Worm (Caenorhabditis elegans) whole organism, L4 larva: ENCODE data around the gene F55H2.5.

Source experiments
- D1046.2 ChIP-seq: fragments of 200-800 bp; sonication (Bioruptor generic); IDR thresholded peaks from 2 replicates; pipeline ENCODE4 v1.3.6; 2022; ENCODE audit warnings: missing genetic modification characterization, missing compliant biosample characterization
- F10B5.3 ChIP-seq: sonication (generic microtip); optimal IDR thresholded peaks from 2 replicates; lab custom pipeline; 2016; ENCODE audit warnings: mild to moderate bottlenecking, missing genetic modification characterization, missing compliant biosample characterization
- F37D6.2 ChIP-seq: sonication (generic microtip); optimal IDR thresholded peaks from 2 replicates; lab custom pipeline; 2016; ENCODE audit warnings: mild to moderate bottlenecking, missing genetic modification characterization, missing compliant biosample characterization
- T20F7.1 ChIP-seq: fragments of 200-800 bp; sonication (Bioruptor generic); optimal IDR thresholded peaks from 2 replicates; lab custom pipeline; 2018; ENCODE audit warnings: mild to moderate bottlenecking, missing genetic modification characterization, missing compliant biosample characterization
- Y5F2A.4 ChIP-seq: fragments of 200-800 bp; sonication (Bioruptor generic); optimal IDR thresholded peaks from 2 replicates; lab custom pipeline; 2018; ENCODE audit warnings: mild to moderate bottlenecking, missing genetic modification characterization, missing compliant biosample characterization
- aha-1 ChIP-seq: fragments of 150-350 bp; peaks from one replicate; lab custom pipeline; 2014; ENCODE audit warnings: missing biosample characterization, missing genetic modification characterization
- ama-1 ChIP-seq: fragments of 150-350 bp; optimal IDR thresholded peaks from 2 replicates; lab custom pipeline; 2014; ENCODE audit warnings: inconsistent platforms, mixed read lengths
- arid-1 ChIP-seq: fragments of 200-800 bp; sonication (Bioruptor generic); conservative IDR thresholded peaks from 2 replicates; pipeline ENCODE4 v1.3.6; 2022; ENCODE audit warnings: missing genetic modification reagents, missing genetic modification characterization, missing compliant biosample characterization
- ceh-44 ChIP-seq: fragments of 200-800 bp; sonication (Bioruptor generic); IDR thresholded peaks from 2 replicates; pipeline ENCODE4 v1.3.6; 2022; ENCODE audit warnings: missing genetic modification reagents, missing genetic modification characterization, missing compliant biosample characterization
- ces-1 ChIP-seq: fragments of 150-350 bp; sonication (generic microtip); optimal IDR thresholded peaks from 4 replicates; lab custom pipeline; 2014; ENCODE audit warnings: missing biosample characterization, missing genetic modification reagents, missing genetic modification characterization
- cey-2 ChIP-seq: sonication (generic microtip); optimal IDR thresholded peaks from 3 replicates; lab custom pipeline; 2017; ENCODE audit warnings: missing genetic modification characterization, mild to moderate bottlenecking, missing compliant biosample characterization, antibody characterized with exemption, borderline replicate concordance; ENCODE audit not compliant: insufficient read depth
- ctbp-1 ChIP-seq: fragments of 200-800 bp; sonication (Bioruptor generic); IDR thresholded peaks from 2 replicates; pipeline ENCODE4 v1.3.6; 2022; ENCODE audit warnings: missing genetic modification reagents, missing genetic modification characterization, missing compliant biosample characterization
- daf-19 ChIP-seq: fragments of 200-800 bp; sonication (Bioruptor generic); conservative IDR thresholded peaks from 2 replicates; pipeline ENCODE4 v1.3.6; 2022; ENCODE audit warnings: missing genetic modification characterization, missing compliant biosample characterization
- dmd-9 ChIP-seq: fragments of 200-800 bp; sonication (Bioruptor generic); IDR thresholded peaks from 2 replicates; pipeline ENCODE4 v1.3.6; 2022; ENCODE audit warnings: missing genetic modification reagents, missing genetic modification characterization, missing compliant biosample characterization
- duxl-1 ChIP-seq: sonication (generic microtip); optimal IDR thresholded peaks from 2 replicates; lab custom pipeline; 2016; ENCODE audit warnings: mild to moderate bottlenecking, missing genetic modification characterization, moderate library complexity, missing compliant biosample characterization; ENCODE audit not compliant: poor library complexity
- egl-27 ChIP-seq: sonication (generic microtip); optimal IDR thresholded peaks from 3 replicates; lab custom pipeline; 2017; ENCODE audit warnings: missing biosample characterization, missing genetic modification reagents, missing genetic modification characterization
- hlh-11 ChIP-seq: fragments of 200-800 bp; sonication (Bioruptor generic); optimal IDR thresholded peaks from 2 replicates; lab custom pipeline; 2018; ENCODE audit warnings: mild to moderate bottlenecking, missing genetic modification characterization, missing compliant biosample characterization
- jun-1 ChIP-seq: fragments of 150-350 bp; optimal IDR thresholded peaks from 2 replicates; lab custom pipeline; 2014; ENCODE audit warnings: missing biosample characterization, missing genetic modification reagents, missing genetic modification characterization
- lin-1 ChIP-seq: fragments of 200-800 bp; sonication (Bioruptor generic); IDR thresholded peaks from 2 replicates; pipeline ENCODE4 v1.3.6; 2022; ENCODE audit warnings: missing genetic modification reagents, missing genetic modification characterization, missing compliant biosample characterization
- lin-29 ChIP-seq: fragments of 200-800 bp; sonication (Bioruptor generic); IDR thresholded peaks from 2 replicates; pipeline ENCODE4 v1.3.6; 2022; ENCODE audit warnings: missing genetic modification reagents, missing genetic modification characterization, missing compliant biosample characterization
- lin-38 ChIP-seq: fragments of 200-800 bp; sonication (Bioruptor generic); IDR thresholded peaks from 2 replicates; pipeline ENCODE4 v1.3.6; 2022; ENCODE audit warnings: missing genetic modification reagents, missing genetic modification characterization, missing compliant biosample characterization
- lin-39 ChIP-seq: fragments of 150-350 bp; optimal IDR thresholded peaks from 2 replicates; lab custom pipeline; 2014; ENCODE audit warnings: missing biosample characterization, missing genetic modification reagents, missing genetic modification characterization
- madf-9 ChIP-seq: fragments of 200-800 bp; sonication (Bioruptor generic); conservative IDR thresholded peaks from 2 replicates; pipeline ENCODE4 v1.3.6; 2022; ENCODE audit warnings: missing genetic modification reagents, missing genetic modification characterization, missing compliant biosample characterization
- mdl-1 ChIP-seq, 2 experiments: fragments of 150-350 bp in 1 of 2; sonication (generic microtip) in 1 of 2; optimal IDR thresholded peaks; 2 replicates each; lab custom pipeline; 2014 to 2017; ENCODE audit warnings: missing biosample characterization in 2 of 2, missing genetic modification characterization in 2 of 2
- mdt-29 ChIP-seq: fragments of 200-800 bp; sonication (Bioruptor generic); IDR thresholded peaks from 2 replicates; pipeline ENCODE4 v1.3.6; 2022; ENCODE audit warnings: missing genetic modification reagents, missing genetic modification characterization, missing compliant biosample characterization
- mxl-2 ChIP-seq: fragments of 200-800 bp; sonication (Bioruptor generic); conservative IDR thresholded peaks from 2 replicates; pipeline ENCODE4 v1.3.6; 2022; ENCODE audit warnings: missing genetic modification reagents, missing genetic modification characterization, missing compliant biosample characterization
- nhr-102 ChIP-seq: sonication (generic microtip); optimal IDR thresholded peaks from 2 replicates; lab custom pipeline; 2016; ENCODE audit warnings: mild to moderate bottlenecking, missing genetic modification characterization, moderate library complexity, missing compliant biosample characterization
- nhr-11 ChIP-seq: fragments of 150-350 bp; optimal IDR thresholded peaks from 2 replicates; lab custom pipeline; 2014; ENCODE audit warnings: missing biosample characterization, missing genetic modification characterization
- nhr-237 ChIP-seq: sonication (generic microtip); optimal IDR thresholded peaks from 2 replicates; lab custom pipeline; 2017; ENCODE audit warnings: missing biosample characterization, missing genetic modification characterization
- nhr-76 ChIP-seq: fragments of 150-350 bp; optimal IDR thresholded peaks from 2 replicates; lab custom pipeline; 2014; ENCODE audit warnings: missing biosample characterization, missing genetic modification characterization
- php-3 ChIP-seq: fragments of 200-800 bp; sonication (Bioruptor generic); IDR thresholded peaks from 2 replicates; pipeline ENCODE4 v1.3.6; 2022; ENCODE audit warnings: missing genetic modification reagents, missing genetic modification characterization, missing compliant biosample characterization
- rbr-2 ChIP-seq: sonication (generic microtip); optimal IDR thresholded peaks from 2 replicates; lab custom pipeline; 2016; ENCODE audit warnings: missing genotype, missing genetic modification characterization, missing compliant biosample characterization
- saeg-2 ChIP-seq: fragments of 200-800 bp; sonication (Bioruptor generic); IDR thresholded peaks from 2 replicates; pipeline ENCODE4 v1.3.6; 2022; ENCODE audit warnings: missing genetic modification reagents, missing genetic modification characterization, missing compliant biosample characterization
- set-16 ChIP-seq: fragments of 200-800 bp; sonication (Bioruptor generic); IDR thresholded peaks from 2 replicates; pipeline ENCODE4 v1.3.6; 2022; ENCODE audit warnings: missing genetic modification reagents, missing genetic modification characterization, missing compliant biosample characterization
- spr-3 ChIP-seq: fragments of 200-800 bp; sonication (Bioruptor generic); optimal IDR thresholded peaks from 2 replicates; lab custom pipeline; 2018; ENCODE audit warnings: mild to moderate bottlenecking, missing genetic modification characterization, missing compliant biosample characterization
- tag-97 ChIP-seq: fragments of 200-800 bp; sonication (Bioruptor generic); IDR thresholded peaks from 2 replicates; pipeline ENCODE4 v1.3.6; 2022; ENCODE audit warnings: missing genetic modification characterization, missing compliant biosample characterization
- tra-1 ChIP-seq: fragments of 200-800 bp; sonication (Bioruptor generic); IDR thresholded peaks from 2 replicates; pipeline ENCODE4 v1.3.6; 2022; ENCODE audit warnings: missing genetic modification reagents, missing genetic modification characterization, missing compliant biosample characterization
- unc-130 ChIP-seq: sonication (generic microtip); optimal IDR thresholded peaks from 2 replicates; lab custom pipeline; 2016; ENCODE audit warnings: missing genetic modification reagents, missing genetic modification characterization, missing compliant biosample characterization
- unc-39 ChIP-seq: sonication (generic microtip); optimal IDR thresholded peaks from 2 replicates; lab custom pipeline; 2017; ENCODE audit warnings: missing biosample characterization, missing genetic modification characterization
- unc-62 ChIP-seq, 3 experiments: fragments of 150-350 bp in 1 of 3; sonication (generic microtip); optimal IDR thresholded peaks in 2 of 3; peaks in 1 of 3; 1 replicate in 1 of 3; 2 replicates in 2 of 3; lab custom pipeline; 2014 to 2017; ENCODE audit warnings: missing biosample characterization in 3 of 3, missing genetic modification characterization in 3 of 3, missing genetic modification reagents in 3 of 3, missing genotype in 1 of 3
- vab-7 ChIP-seq: fragments of 200-800 bp; sonication (Bioruptor generic); IDR thresholded peaks from 2 replicates; pipeline ENCODE4 v1.3.6; 2022; ENCODE audit warnings: missing genetic modification reagents, missing genetic modification characterization, missing compliant biosample characterization
- zag-1 ChIP-seq: fragments of 150-350 bp; optimal IDR thresholded peaks from 2 replicates; lab custom pipeline; 2014; ENCODE audit warnings: missing biosample characterization, missing genetic modification characterization
- zfp-3 ChIP-seq: fragments of 200-800 bp; sonication (Bioruptor generic); conservative IDR thresholded peaks from 2 replicates; pipeline ENCODE4 v1.3.6; 2022; ENCODE audit warnings: missing genetic modification reagents, missing genetic modification characterization, missing compliant biosample characterization
- zip-11 ChIP-seq: fragments of 200-800 bp; sonication (Bioruptor generic); IDR thresholded peaks from 2 replicates; pipeline ENCODE4 v1.3.6; 2022; ENCODE audit warnings: missing genetic modification characterization, missing compliant biosample characterization
- zip-2 ChIP-seq: fragments of 150-350 bp; optimal IDR thresholded peaks from 2 replicates; lab custom pipeline; 2014; ENCODE audit warnings: missing biosample characterization, missing genetic modification characterization

Gene F55H2.5

ce11 chrIII:9544125-9544524 lies 32.9 kb downstream of the F55H2.5 start, which contains the start of gene ZK1098.9:
Gene ZK1098.9 (plus strand): TSS chrIII:9544425.
- TF ChIP-seq F37D6.2: no peak
- no peak for TF ChIP-seq vab-7
- TF ChIP-seq ama-1 (lab: Kevin White, UChicago): no peak
- no peak for TF ChIP-seq Y5F2A.4 (GFP tag; lab: Kevin White, UChicago)
- TF ChIP-seq lin-38 (GFP tag; lab: Robert Waterston, UW): no peak
- TF ChIP-seq nhr-76 (tag; lab: Kevin White, UChicago): no peak
- no peak for TF ChIP-seq unc-62 (GFP tag; optimal IDR thresholded peaks at IDR 0.05 in 1 of 2; lab: Kevin White, UChicago)
- no peak for TF ChIP-seq unc-62 (tag; optimal IDR thresholded peaks at IDR 0.05; lab: Kevin White, UChicago)
- no peak for TF ChIP-seq egl-27 (tag; lab: Kevin White, UChicago)
- no peak for TF ChIP-seq nhr-102
- TF ChIP-seq lin-39: no peak
- no peak for TF ChIP-seq F10B5.3 (tag; lab: Kevin White, UChicago)
- no peak for TF ChIP-seq daf-19 (GFP tag; lab: Robert Waterston, UW)
- TF ChIP-seq unc-39 (tag; lab: Kevin White, UChicago): no peak
- no peak for TF ChIP-seq jun-1 (tag; lab: Kevin White, UChicago)
- no peak for TF ChIP-seq spr-3 (GFP tag; lab: Kevin White, UChicago)
- no peak for TF ChIP-seq nhr-11
- TF ChIP-seq madf-9: no peak

ce11 chrIII:9544820-9545219 lies 33.5 kb downstream of the F55H2.5 start, which contains the start of gene ZK1098.12:
Gene ZK1098.12 (plus strand): TSS chrIII:9545120.
- no peak for TF ChIP-seq tag-97 (GFP tag; lab: Robert Waterston, UW)
- no peak for TF ChIP-seq vab-7
- no peak for TF ChIP-seq hlh-11 (tag; lab: Kevin White, UChicago)
- no peak for TF ChIP-seq tra-1 (GFP tag; lab: Robert Waterston, UW)
- no peak for TF ChIP-seq T20F7.1 (GFP tag; lab: Kevin White, UChicago)
- TF ChIP-seq zfp-3 (GFP tag; lab: Robert Waterston, UW): no peak
- no peak for TF ChIP-seq rbr-2
- no peak for TF ChIP-seq lin-39
- no peak for TF ChIP-seq dmd-9 (GFP tag; lab: Robert Waterston, UW)
- no peak for TF ChIP-seq aha-1 (tag; lab: Kevin White, UChicago)
- TF ChIP-seq cey-2 (tag; lab: Kevin White, UChicago): no peak
- no peak for TF ChIP-seq zip-2 (tag; lab: Kevin White, UChicago)
- TF ChIP-seq lin-1 (GFP tag; lab: Robert Waterston, UW): no peak
- no peak for TF ChIP-seq madf-9
- no peak for TF ChIP-seq lin-29 (GFP tag; lab: Robert Waterston, UW)
- no peak for TF ChIP-seq D1046.2 (GFP tag; lab: Robert Waterston, UW)
- no peak for TF ChIP-seq ceh-44 (GFP tag; lab: Robert Waterston, UW)

ce11 chrIII:9546016-9546659 lies 34.9 kb downstream of the F55H2.5 start, which contains the start of gene unc-16:
Gene unc-16 (plus strand): TSS chrIII:9546258.
- TF ChIP-seq lin-39 (no peak), mxl-2 (peak; percentile 77), nhr-76 (tag; lab: Kevin White, UChicago) (no peak), nhr-237 (tag; lab: Kevin White, UChicago) (no peak), ceh-44 (GFP tag; lab: Robert Waterston, UW) (peak; percentile 36; the same call in 1 of the 2 replicates), F37D6.2 (peak; percentile 77), duxl-1 (tag; lab: Kevin White, UChicago) (peak; percentile 67), zag-1 (tag; lab: Kevin White, UChicago) (no peak), arid-1 (GFP tag; lab: Robert Waterston, UW) (peak; percentile 50; the same call in 1 of the 2 replicates), saeg-2 (GFP tag; lab: Robert Waterston, UW) (no peak), vab-7 (peak; percentile 56), mdt-29 (0 out of 2 replicates have a peak, but pooled peaks have one; percentile 54), D1046.2 (GFP tag; lab: Robert Waterston, UW) (no peak), set-16 (0 out of 2 replicates have a peak, but pooled peaks have one; percentile 16), ama-1 (lab: Kevin White, UChicago) (peak; percentile 86), zip-11 (GFP tag; lab: Robert Waterston, UW) (no peak), tag-97 (GFP tag; lab: Robert Waterston, UW) (no peak), ces-1 (GFP tag; lab: Kevin White, UChicago) (no peak), php-3 (no peak), zfp-3 (GFP tag; lab: Robert Waterston, UW) (no peak), Y5F2A.4 (GFP tag; lab: Kevin White, UChicago) (no peak), unc-130 (GFP tag; lab: Kevin White, UChicago) (no peak), ctbp-1 (peak; percentile 68; the same call in 1 of the 2 replicates), lin-1 (GFP tag; lab: Robert Waterston, UW) (no peak), mdl-1 (tag; optimal IDR thresholded peaks at IDR 0.05; lab: Kevin White, UChicago) (peak; percentile 83 to 97)
